Fruit fly (Drosophila melanogaster): ENCODE data around the gene CG18823.

DNA sequence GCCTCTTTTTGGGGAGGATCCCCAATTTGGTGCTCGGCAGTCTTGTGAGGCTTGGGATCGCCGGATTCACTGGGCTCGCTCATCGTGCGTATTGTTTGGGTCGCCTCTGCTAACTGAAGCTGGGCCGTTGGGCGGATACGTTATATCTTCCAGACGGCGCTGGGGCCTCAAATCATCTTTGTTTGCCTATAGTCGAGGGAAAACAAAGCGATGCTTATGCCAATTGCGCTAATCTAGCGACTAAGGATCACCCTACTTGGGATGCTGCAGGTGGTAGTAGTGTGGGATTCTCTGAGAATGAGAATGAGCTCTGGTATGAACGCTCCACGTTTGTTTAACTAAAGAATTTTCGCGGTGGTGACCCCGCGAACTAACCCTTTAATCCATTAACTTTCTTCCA is 38.5 kb upstream of the CG18823 start, which contains the start of gene CG3690:
- TF ChIP-seq psq (optimal IDR thresholded peaks at IDR 0.05) (no peak), Sin3A (optimal IDR thresholded peaks at IDR 0.05) (no peak), h (optimal IDR thresholded peaks at IDR 0.05) (no peak), ttk (optimal IDR thresholded peaks at IDR 0.05) (no peak), insv (optimal IDR thresholded peaks at IDR 0.05) (no peak)

All from Kc167 (cell line).